Fruit fly (Drosophila melanogaster) whole organism, embryonic: ENCODE data around the gene msd1.
A peak's percentile ranks its signal among the peaks of the same experiment; 100 is the strongest.

ENCODE experiments used
- CG10267 ChIP-seq: fragments of 200-800 bp; sonication (Bioruptor generic); optimal IDR thresholded peaks from 2 replicates; lab custom pipeline; 2018; ENCODE audit warnings: missing biosample characterization, mild to moderate bottlenecking, missing genetic modification characterization, moderate library complexity
- CG1233 ChIP-seq: fragments of 200-800 bp; sonication (Bioruptor generic); optimal IDR thresholded peaks from 4 replicates; lab custom pipeline; 2018; ENCODE audit warnings: missing biosample characterization, mild to moderate bottlenecking, missing genetic modification characterization
- CG15601 ChIP-seq: fragments of 200-800 bp; sonication (Bioruptor generic); optimal IDR thresholded peaks from 3 replicates; lab custom pipeline; 2019; ENCODE audit warnings: missing biosample characterization, mild to moderate bottlenecking, missing genetic modification characterization, moderate library complexity
- CG15696 ChIP-seq: fragments of 200-800 bp; sonication (Bioruptor generic); optimal IDR thresholded peaks from 2 replicates; lab custom pipeline; 2019; ENCODE audit warnings: missing biosample characterization, mild to moderate bottlenecking, missing genetic modification characterization, moderate library complexity
- CG1647 ChIP-seq: fragments of 200-800 bp; sonication (Bioruptor generic); optimal IDR thresholded peaks from 3 replicates; lab custom pipeline; 2016; ENCODE audit warnings: missing biosample characterization, missing genetic modification characterization
- CG16779 ChIP-seq: fragments of 200-800 bp; sonication (Bioruptor generic); IDR thresholded peaks from 2 replicates; pipeline ENCODE4 v1.3.6; 2022; ENCODE audit warnings: missing biosample characterization, missing genetic modification characterization
- CG18599 ChIP-seq: fragments of 200-800 bp; sonication (Bioruptor generic); optimal IDR thresholded peaks from 3 replicates; lab custom pipeline; 2017; ENCODE audit warnings: missing biosample characterization, missing genetic modification characterization, mild to moderate bottlenecking, moderate library complexity, missing genetic modification reagents
- CG2199 ChIP-seq: fragments of 200-800 bp; sonication (Bioruptor generic); IDR thresholded peaks from 3 replicates; pipeline ENCODE4 v1.3.6; 2022; ENCODE audit warnings: missing biosample characterization, missing genetic modification characterization
- CG2678 ChIP-seq: fragments of 200-800 bp; sonication (Bioruptor generic); optimal IDR thresholded peaks from 3 replicates; lab custom pipeline; 2019; ENCODE audit warnings: missing biosample characterization, mild to moderate bottlenecking, missing genetic modification characterization, moderate library complexity
- CG31441 ChIP-seq: fragments of 200-800 bp; sonication (Bioruptor generic); IDR thresholded peaks from 2 replicates; pipeline ENCODE4 v1.3.6; 2022; ENCODE audit warnings: missing biosample characterization, missing genetic modification characterization
- CG34224 ChIP-seq: fragments of 200-800 bp; sonication (Bioruptor generic); IDR thresholded peaks from 3 replicates; pipeline ENCODE4 v1.3.6; 2022; ENCODE audit warnings: missing biosample characterization, missing genetic modification characterization; ENCODE audit not compliant: partially characterized antibody
- CG4404 ChIP-seq: fragments of 200-800 bp; sonication (Bioruptor generic); IDR thresholded peaks from 2 replicates; pipeline ENCODE4 v1.3.6; 2022; ENCODE audit warnings: missing biosample characterization, missing genetic modification characterization
- CG4424 ChIP-seq: fragments of 200-800 bp; sonication (Bioruptor generic); optimal IDR thresholded peaks from 3 replicates; lab custom pipeline; 2016; ENCODE audit warnings: missing biosample characterization, missing genetic modification characterization
- CG7786 ChIP-seq: fragments of 200-800 bp; sonication (Bioruptor generic); optimal IDR thresholded peaks from 2 replicates; lab custom pipeline; 2016; ENCODE audit warnings: missing biosample characterization, missing genetic modification characterization
- CG8388 ChIP-seq: fragments of 200-800 bp; sonication (Bioruptor generic); optimal IDR thresholded peaks from 2 replicates; lab custom pipeline; 2019; ENCODE audit warnings: missing biosample characterization, mild to moderate bottlenecking, missing genetic modification characterization, moderate library complexity
- D19B ChIP-seq: fragments of 200-800 bp; sonication (Bioruptor generic); optimal IDR thresholded peaks from 2 replicates; lab custom pipeline; 2017; ENCODE audit warnings: missing biosample characterization, mild to moderate bottlenecking, missing genetic modification characterization
- Deaf1 ChIP-seq: fragments of 200-800 bp; optimal IDR thresholded peaks from 3 replicates; lab custom pipeline; 2019; ENCODE audit warnings: missing biosample characterization, mild to moderate bottlenecking, missing genetic modification characterization, moderate library complexity
- Dll ChIP-seq: fragments of 200-800 bp; sonication (Bioruptor generic); IDR thresholded peaks from 4 replicates; pipeline ENCODE4 v1.3.6; 2022; ENCODE audit warnings: missing biosample characterization, missing genetic modification characterization; ENCODE audit not compliant: partially characterized antibody
- Elba2 ChIP-seq: fragments of 200-800 bp; sonication (Bioruptor generic); optimal IDR thresholded peaks from 3 replicates; lab custom pipeline; 2016; ENCODE audit warnings: missing biosample characterization, missing genetic modification characterization
- HLH4C ChIP-seq: fragments of 200-800 bp; sonication (Bioruptor generic); IDR thresholded peaks from 3 replicates; pipeline ENCODE4 v1.3.6; 2022; ENCODE audit warnings: missing biosample characterization, missing genetic modification characterization; ENCODE audit not compliant: partially characterized antibody
- Hr51 ChIP-seq, 2 experiments: fragments of 200-800 bp; sonication (Bioruptor generic); optimal IDR thresholded peaks; 2 replicates in 1 of 2; 3 replicates in 1 of 2; lab custom pipeline; 2016 to 2018; ENCODE audit warnings: missing biosample characterization in 2 of 2, missing genetic modification characterization in 2 of 2, mild to moderate bottlenecking in 1 of 2, moderate library complexity in 1 of 2
- Lpt ChIP-seq: fragments of >200 bp; optimal IDR thresholded peaks from 2 replicates; lab custom pipeline; 2018; ENCODE audit warnings: missing biosample characterization, missing genetic modification characterization
- Max ChIP-seq: fragments of 200-800 bp; sonication (Bioruptor generic); optimal IDR thresholded peaks from 2 replicates; lab custom pipeline; 2016; ENCODE audit warnings: missing biosample characterization, mild to moderate bottlenecking, missing genetic modification characterization
- Meics ChIP-seq: fragments of 200-800 bp; sonication (Bioruptor generic); optimal IDR thresholded peaks from 2 replicates; lab custom pipeline; 2017; ENCODE audit warnings: missing biosample characterization, mild to moderate bottlenecking, missing genetic modification characterization
- Scr ChIP-seq: fragments of 200-800 bp; sonication (Bioruptor generic); IDR thresholded peaks from 2 replicates; pipeline ENCODE4 v1.3.6; 2022; ENCODE audit warnings: missing biosample characterization, missing genetic modification characterization; ENCODE audit not compliant: partially characterized antibody
- Side ChIP-seq: fragments of 200-800 bp; sonication (Bioruptor generic); optimal IDR thresholded peaks from 2 replicates; lab custom pipeline; 2016; ENCODE audit warnings: missing biosample characterization, missing genetic modification characterization
- Sry-β ChIP-seq: fragments of 200-800 bp; sonication (Bioruptor generic); optimal IDR thresholded peaks from 2 replicates; lab custom pipeline; 2018; ENCODE audit warnings: missing biosample characterization, mild to moderate bottlenecking, missing genetic modification characterization, moderate library complexity
- Vsx1 ChIP-seq: fragments of 200-800 bp; sonication (Bioruptor generic); optimal IDR thresholded peaks from 2 replicates; lab custom pipeline; 2017; ENCODE audit warnings: missing biosample characterization, mild to moderate bottlenecking, missing genetic modification characterization, missing genetic modification reagents
- YL-1 ChIP-seq: fragments of 200-800 bp; sonication (Bioruptor generic); optimal IDR thresholded peaks from 3 replicates; lab custom pipeline; 2017; ENCODE audit warnings: missing biosample characterization, mild to moderate bottlenecking, missing genetic modification characterization
- ac ChIP-seq: fragments of 200-800 bp; sonication (Bioruptor generic); optimal IDR thresholded peaks from 3 replicates; lab custom pipeline; 2017; ENCODE audit warnings: missing biosample characterization, mild to moderate bottlenecking, missing genetic modification characterization
- ato ChIP-seq: fragments of 200-800 bp; sonication (Bioruptor generic); IDR thresholded peaks from 2 replicates; pipeline ENCODE4 v1.3.6; 2022; ENCODE audit warnings: missing biosample characterization, missing genetic modification characterization; ENCODE audit not compliant: partially characterized antibody
- cwo ChIP-seq: fragments of 200-800 bp; sonication (Bioruptor generic); optimal IDR thresholded peaks from 3 replicates; lab custom pipeline; 2017; ENCODE audit warnings: missing biosample characterization, missing genetic modification characterization, mild to moderate bottlenecking, moderate library complexity, missing genetic modification reagents
- danr ChIP-seq: fragments of 200-800 bp; sonication (Bioruptor generic); IDR thresholded peaks from 2 replicates; pipeline ENCODE4 v1.3.6; 2022; ENCODE audit warnings: missing biosample characterization, missing genetic modification characterization
- fd3F ChIP-seq: fragments of 200-800 bp; sonication (Bioruptor generic); optimal IDR thresholded peaks from 2 replicates; lab custom pipeline; 2018; ENCODE audit warnings: missing biosample characterization, mild to moderate bottlenecking, missing genetic modification characterization, moderate library complexity
- klu ChIP-seq: fragments of 200-800 bp; sonication (Bioruptor generic); IDR thresholded peaks from 2 replicates; pipeline ENCODE4 v1.3.6; 2022; ENCODE audit warnings: missing biosample characterization, missing genetic modification characterization
- kni ChIP-seq: fragments of 200-800 bp; sonication (Bioruptor generic); optimal IDR thresholded peaks from 3 replicates; lab custom pipeline; 2017; ENCODE audit warnings: mild to moderate bottlenecking, missing biosample characterization, missing genetic modification reagents, missing genetic modification characterization
- knrl ChIP-seq: fragments of 200-800 bp; sonication (Bioruptor generic); IDR thresholded peaks from 3 replicates; pipeline ENCODE4 v1.3.6; 2022; ENCODE audit warnings: missing biosample characterization, missing genetic modification characterization; ENCODE audit not compliant: partially characterized antibody
- luna ChIP-seq: fragments of 200-800 bp; sonication (Bioruptor generic); optimal IDR thresholded peaks from 2 replicates; lab custom pipeline; 2016; ENCODE audit warnings: missing biosample characterization, missing genetic modification characterization
- nom ChIP-seq: fragments of 200-800 bp; sonication (Bioruptor generic); optimal IDR thresholded peaks from 2 replicates; lab custom pipeline; 2017; ENCODE audit warnings: missing biosample characterization, missing genetic modification characterization, mild to moderate bottlenecking, moderate library complexity, missing genetic modification reagents
- onecut ChIP-seq: fragments of 200-800 bp; sonication (Bioruptor generic); IDR thresholded peaks from 2 replicates; pipeline ENCODE4 v1.3.6; 2022; ENCODE audit warnings: missing biosample characterization, missing genetic modification characterization
- p53 ChIP-seq: fragments of 200-800 bp; sonication (Bioruptor generic); optimal IDR thresholded peaks from 2 replicates; lab custom pipeline; 2016; ENCODE audit warnings: missing biosample characterization, missing genetic modification characterization
- pb ChIP-seq: fragments of 200-800 bp; sonication (Bioruptor generic); optimal IDR thresholded peaks from 3 replicates; lab custom pipeline; 2016; ENCODE audit warnings: missing biosample characterization, missing genetic modification characterization
- pnt ChIP-seq: fragments of 200-800 bp; sonication (Bioruptor generic); optimal IDR thresholded peaks from 3 replicates; lab custom pipeline; 2016; ENCODE audit warnings: missing biosample characterization, missing genetic modification characterization
- prd ChIP-seq, 3 experiments: fragments of >200 bp in 2 of 3; fragments of 200-800 bp in 1 of 3; sonication (Bioruptor generic) in 1 of 3; optimal IDR thresholded peaks in 2 of 3; IDR thresholded peaks in 1 of 3; 2 replicates in 2 of 3; 3 replicates in 1 of 3; pipeline versions ENCODE4 v1.3.6 to Lab custom; 2017 to 2022; ENCODE audit warnings: missing biosample characterization in 1 of 3, missing genetic modification characterization in 1 of 3
- pzg ChIP-seq: fragments of 200-800 bp; sonication (Bioruptor generic); optimal IDR thresholded peaks from 3 replicates; lab custom pipeline; 2018; ENCODE audit warnings: missing biosample characterization, mild to moderate bottlenecking, missing genetic modification characterization, moderate library complexity
- sc ChIP-seq, 3 experiments: fragments of >200 bp in 2 of 3; fragments of 200-800 bp in 1 of 3; sonication (Bioruptor generic) in 1 of 3; optimal IDR thresholded peaks; 2 replicates in 2 of 3; 3 replicates in 1 of 3; lab custom pipeline; 2017; ENCODE audit warnings: mild to moderate bottlenecking in 1 of 3, missing biosample characterization in 1 of 3, missing genetic modification characterization in 1 of 3, missing genetic modification reagents in 1 of 3
- seq ChIP-seq: fragments of 200-800 bp; sonication (Bioruptor generic); IDR thresholded peaks from 2 replicates; pipeline ENCODE4 v1.3.6; 2022; ENCODE audit warnings: missing biosample characterization, missing genetic modification characterization
- tx ChIP-seq: fragments of 200-800 bp; sonication (Bioruptor generic); optimal IDR thresholded peaks from 2 replicates; lab custom pipeline; 2016; ENCODE audit warnings: missing biosample characterization, missing genetic modification characterization
- zen2 ChIP-seq: fragments of 200-800 bp; sonication (Bioruptor generic); IDR thresholded peaks from 3 replicates; pipeline ENCODE4 v1.3.6; 2022; ENCODE audit warnings: missing biosample characterization, missing genetic modification characterization; ENCODE audit not compliant: partially characterized antibody

Gene msd1

DNA sequence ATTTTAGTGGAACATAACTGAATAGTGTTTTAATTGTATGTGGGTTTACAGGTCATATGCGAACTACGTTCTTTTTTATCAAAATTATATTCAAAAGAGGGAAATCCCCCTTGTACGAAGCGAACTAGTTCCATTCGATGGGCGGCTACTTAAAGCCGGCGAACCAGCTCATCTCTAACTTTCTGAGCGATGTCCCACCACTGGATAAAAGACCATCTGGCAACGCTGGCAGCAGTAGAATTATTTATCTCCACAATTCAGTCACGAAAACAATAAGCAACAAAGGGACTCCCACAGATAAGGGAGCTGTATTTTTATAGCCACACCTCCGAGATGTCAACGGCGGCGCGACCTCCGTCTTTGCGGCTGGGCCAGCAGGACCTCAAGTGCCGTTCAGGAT, 35.9 kb upstream of the msd1 start, which contains the start of gene Rabex-5 (continued):
- peak; percentile 25 for TF ChIP-seq CG10267 (tag; lab: Kevin White, UChicago)
- peak; percentile 68 for TF ChIP-seq p53 (GFP tag; lab: Kevin White, UChicago)
- TF ChIP-seq prd (optimal IDR thresholded peaks at IDR 0.05; lab: Kevin White, UChicago), result no peak
- TF ChIP-seq prd (GFP tag; IDR thresholded peaks at IDR 0.05; lab: Robert Waterston, UW), result peak; percentile 20; the same call in 1 of the 3 replicates
- peak; percentile 78 for TF ChIP-seq CG34224 (GFP tag; lab: Robert Waterston, UW)
- TF ChIP-seq CG2199 (GFP tag; lab: Robert Waterston, UW), result no peak
- TF ChIP-seq CG4424 (GFP tag; lab: Kevin White, UChicago), result peak; percentile 19
- TF ChIP-seq tx (GFP tag; lab: Kevin White, UChicago), result peak; percentile 21
- TF ChIP-seq CG31441 (GFP tag; lab: Robert Waterston, UW), result no peak
- peak; percentile 88 for TF ChIP-seq knrl (GFP tag; lab: Robert Waterston, UW)
- TF ChIP-seq CG7786 (GFP tag; lab: Kevin White, UChicago), result peak; percentile 36
- TF ChIP-seq Lpt (GFP tag; lab: Kevin White, UChicago), result no peak
- peak; percentile 39; the same call in 1 of the 3 replicates for TF ChIP-seq zen2 (GFP tag; lab: Robert Waterston, UW)
- TF ChIP-seq Max (GFP tag; lab: Kevin White, UChicago), result peak; percentile 49
- no peak for TF ChIP-seq CG15696
- no peak for TF ChIP-seq CG2678 (tag; lab: Kevin White, UChicago)
- TF ChIP-seq Deaf1, result no peak
- TF ChIP-seq onecut (GFP tag; lab: Robert Waterston, UW), result no peak
- no peak for TF ChIP-seq CG1647 (GFP tag; lab: Kevin White, UChicago)
- TF ChIP-seq Vsx1 (GFP tag; lab: Kevin White, UChicago), result no peak
- TF ChIP-seq nom (GFP tag; lab: Kevin White, UChicago), result peak; percentile 9
- TF ChIP-seq cwo (GFP tag; lab: Kevin White, UChicago), result no peak
- TF ChIP-seq Hr51 (GFP tag; optimal IDR thresholded peaks at IDR 0.05; lab: Kevin White, UChicago), result peak in 1 of 2 experiments; percentile 23
- no peak for TF ChIP-seq sc (optimal IDR thresholded peaks at IDR 0.05; lab: Kevin White, UChicago)
- no peak for TF ChIP-seq sc (GFP tag; optimal IDR thresholded peaks at IDR 0.05; lab: Kevin White, UChicago)
- TF ChIP-seq ac, result no peak
- TF ChIP-seq CG1233 (GFP tag; lab: Kevin White, UChicago), result no peak
- TF ChIP-seq pb, result no peak
- TF ChIP-seq Dll, result peak; percentile 81
- no peak for TF ChIP-seq danr
- no peak for TF ChIP-seq seq (GFP tag; lab: Robert Waterston, UW)
- TF ChIP-seq CG15601, result no peak
- no peak for TF ChIP-seq Side
- TF ChIP-seq kni (GFP tag; lab: Kevin White, UChicago), result no peak
- TF ChIP-seq YL-1, result peak; percentile 62
- TF ChIP-seq D19B (GFP tag; lab: Kevin White, UChicago), result no peak
- peak; percentile 74 for TF ChIP-seq Sry-β (GFP tag; lab: Kevin White, UChicago)
- peak; percentile 68 for TF ChIP-seq ato (GFP tag; lab: Robert Waterston, UW)
- TF ChIP-seq klu (GFP tag; lab: Robert Waterston, UW), result no peak
- peak; percentile 14 for TF ChIP-seq Meics (GFP tag; lab: Kevin White, UChicago)
- no peak for TF ChIP-seq CG16779 (GFP tag; lab: Robert Waterston, UW)
- peak; percentile 86 for TF ChIP-seq Scr (GFP tag; lab: Robert Waterston, UW)
- no peak for TF ChIP-seq Elba2 (GFP tag; lab: Kevin White, UChicago)
- TF ChIP-seq pnt, result no peak
- no peak for TF ChIP-seq luna
- TF ChIP-seq CG4404, result no peak
- no peak for TF ChIP-seq CG8388 (GFP tag; lab: Kevin White, UChicago)
- no peak for TF ChIP-seq CG18599
- TF ChIP-seq HLH4C, result peak; percentile 73
- peak; percentile 88 for TF ChIP-seq pzg (GFP tag; lab: Kevin White, UChicago)
- TF ChIP-seq fd3F (GFP tag; lab: Kevin White, UChicago), result no peak
